Worm (Caenorhabditis elegans): ENCODE results near the gene F38E1.3.

ce11 chrV:8404339-8404738, 28.4 kb downstream of the F38E1.3 start:
- no peak for TF ChIP-seq tbx-2 (tag; optimal IDR thresholded peaks at IDR 0.05)
- no peak for TF ChIP-seq ceh-2 (tag; optimal IDR thresholded peaks at IDR 0.05)
- TF ChIP-seq pha-4 (tag; optimal IDR thresholded peaks at IDR 0.05): no peak
- no peak for TF ChIP-seq ceh-19 (GFP tag; optimal IDR thresholded peaks at IDR 0.05)
- TF ChIP-seq dve-1 (tag; optimal IDR thresholded peaks at IDR 0.05): no peak
- TF ChIP-seq pqm-1 (tag; optimal IDR thresholded peaks at IDR 0.05): no peak
- TF ChIP-seq ttx-3 (tag; optimal IDR thresholded peaks at IDR 0.05): no peak
- TF ChIP-seq ama-1 (optimal IDR thresholded peaks at IDR 0.05): no peak
- TF ChIP-seq dmd-4 (tag; optimal IDR thresholded peaks at IDR 0.05; ENCODE audit: borderline replicate concordance): no peak
- TF ChIP-seq unc-55 (GFP tag; optimal IDR thresholded peaks at IDR 0.05): no peak
- no peak for TF ChIP-seq sdc-2 (tag; optimal IDR thresholded peaks at IDR 0.05)
- TF ChIP-seq sox-2 (GFP tag; IDR thresholded peaks at IDR 0.05): no peak
